Worm (Caenorhabditis elegans) whole organism, L4 larva: ENCODE results near the gene F59A1.15.

Experiments
- F26F4.8 ChIP-seq: fragments of 200-800 bp; sonication (Bioruptor generic); conservative IDR thresholded peaks from 2 replicates; pipeline ENCODE4 v1.3.6; 2022; ENCODE audit warnings: missing genetic modification characterization, missing compliant biosample characterization
- F37D6.2 ChIP-seq: sonication (generic microtip); optimal IDR thresholded peaks from 2 replicates; lab custom pipeline; 2016; ENCODE audit warnings: mild to moderate bottlenecking, missing genetic modification characterization, missing compliant biosample characterization
- F44E2.7 ChIP-seq: fragments of 200-800 bp; sonication (Bioruptor generic); IDR thresholded peaks from 2 replicates; pipeline ENCODE4 v2.1.2; 2022; ENCODE audit warnings: missing genetic modification characterization, missing compliant biosample characterization
- F49E8.2 ChIP-seq: sonication (generic microtip); optimal IDR thresholded peaks from 2 replicates; lab custom pipeline; 2016; ENCODE audit warnings: missing compliant biosample characterization, mild to moderate bottlenecking, missing genetic modification characterization, borderline replicate concordance
- Y105C5A.15 ChIP-seq: fragments of 200-800 bp; sonication (Bioruptor generic); IDR thresholded peaks from 2 replicates; pipeline ENCODE4 v1.3.6; 2022; ENCODE audit warnings: missing genetic modification characterization, missing compliant biosample characterization
- Y48G9A.11 ChIP-seq: fragments of 200-800 bp; sonication (Bioruptor generic); IDR thresholded peaks from 2 replicates; pipeline ENCODE4 v1.3.6; 2022; ENCODE audit warnings: missing genetic modification reagents, missing genetic modification characterization, missing compliant biosample characterization
- Y75B8A.6 ChIP-seq: fragments of 200-800 bp; sonication (Bioruptor generic); IDR thresholded peaks from 2 replicates; pipeline ENCODE4 v1.3.6; 2022; ENCODE audit warnings: missing genetic modification reagents, missing genetic modification characterization, missing compliant biosample characterization
- ZK337.2 ChIP-seq: fragments of 200-800 bp; sonication (Bioruptor generic); IDR thresholded peaks from 2 replicates; pipeline ENCODE4 v1.3.6; 2022; ENCODE audit warnings: missing genetic modification reagents, missing genetic modification characterization, missing compliant biosample characterization
- ZK546.5 ChIP-seq, 2 experiments: sonication (generic microtip); optimal IDR thresholded peaks; 2 replicates each; lab custom pipeline; 2017; ENCODE audit warnings: missing biosample characterization in 2 of 2, missing genetic modification characterization in 2 of 2
- aha-1 ChIP-seq: fragments of 150-350 bp; peaks from one replicate; lab custom pipeline; 2014; ENCODE audit warnings: missing biosample characterization, missing genetic modification characterization
- aly-2 ChIP-seq: sonication (generic microtip); optimal IDR thresholded peaks from 2 replicates; lab custom pipeline; 2018; ENCODE audit warnings: missing biosample characterization, missing genetic modification characterization
- ama-1 ChIP-seq: fragments of 150-350 bp; optimal IDR thresholded peaks from 2 replicates; lab custom pipeline; 2014; ENCODE audit warnings: inconsistent platforms, mixed read lengths
- arid-1 ChIP-seq: fragments of 200-800 bp; sonication (Bioruptor generic); conservative IDR thresholded peaks from 2 replicates; pipeline ENCODE4 v1.3.6; 2022; ENCODE audit warnings: missing genetic modification reagents, missing genetic modification characterization, missing compliant biosample characterization
- attf-4 ChIP-seq: sonication (generic microtip); optimal IDR thresholded peaks from 3 replicates; lab custom pipeline; 2017; ENCODE audit warnings: missing biosample characterization, missing genetic modification characterization
- ceh-20 ChIP-seq: fragments of 200-800 bp; sonication (Bioruptor generic); IDR thresholded peaks from 2 replicates; pipeline ENCODE4 v1.3.6; 2022; ENCODE audit warnings: missing genetic modification reagents, missing genetic modification characterization, missing compliant biosample characterization
- ceh-32 ChIP-seq: sonication (generic microtip); optimal IDR thresholded peaks from 2 replicates; lab custom pipeline; 2016; ENCODE audit warnings: mild to moderate bottlenecking, missing genetic modification characterization, missing compliant biosample characterization; ENCODE audit not compliant: poor library complexity
- ceh-62 ChIP-seq: sonication (generic microtip); optimal IDR thresholded peaks from 2 replicates; lab custom pipeline; 2017; ENCODE audit warnings: missing biosample characterization, missing genetic modification characterization
- ceh-82 ChIP-seq: sonication (generic microtip); optimal IDR thresholded peaks from 2 replicates; lab custom pipeline; 2017; ENCODE audit warnings: missing biosample characterization, missing genetic modification characterization
- cey-2 ChIP-seq: sonication (generic microtip); optimal IDR thresholded peaks from 3 replicates; lab custom pipeline; 2017; ENCODE audit warnings: missing genetic modification characterization, mild to moderate bottlenecking, missing compliant biosample characterization, antibody characterized with exemption, borderline replicate concordance; ENCODE audit not compliant: insufficient read depth
- daf-12 ChIP-seq: fragments of 150-350 bp; optimal IDR thresholded peaks from 2 replicates; lab custom pipeline; 2014; ENCODE audit warnings: missing biosample characterization, missing genetic modification reagents, missing genetic modification characterization
- daf-16 ChIP-seq, 3 experiments: sonication (generic microtip); optimal IDR thresholded peaks; 2 replicates each; lab custom pipeline; 2016 to 2017; ENCODE audit warnings: missing genetic modification characterization in 3 of 3, missing genetic modification reagents in 3 of 3, mild to moderate bottlenecking in 2 of 3, missing compliant biosample characterization in 2 of 3, missing biosample characterization in 1 of 3, moderate library complexity in 1 of 3
- daf-19 ChIP-seq: fragments of 200-800 bp; sonication (Bioruptor generic); conservative IDR thresholded peaks from 2 replicates; pipeline ENCODE4 v1.3.6; 2022; ENCODE audit warnings: missing genetic modification characterization, missing compliant biosample characterization
- daf-8 ChIP-seq: fragments of 200-800 bp; sonication (Bioruptor generic); IDR thresholded peaks from 2 replicates; pipeline ENCODE4 v1.3.6; 2022; ENCODE audit warnings: missing genetic modification characterization, missing compliant biosample characterization
- dmd-6 ChIP-seq: fragments of 200-800 bp; sonication (Bioruptor generic); IDR thresholded peaks from 2 replicates; pipeline ENCODE4 v1.3.6; 2022; ENCODE audit warnings: missing genetic modification reagents, missing genetic modification characterization, missing compliant biosample characterization
- dpl-1 ChIP-seq: fragments of 150-350 bp; optimal IDR thresholded peaks from 2 replicates; lab custom pipeline; 2014; ENCODE audit warnings: missing biosample characterization, missing genetic modification reagents, missing genetic modification characterization
- dve-1 ChIP-seq: sonication (generic microtip); optimal IDR thresholded peaks from 2 replicates; lab custom pipeline; 2017; ENCODE audit warnings: antibody characterized with exemption, mild to moderate bottlenecking, missing genetic modification characterization, missing compliant biosample characterization; ENCODE audit not compliant: insufficient read depth
- egl-27 ChIP-seq: sonication (generic microtip); optimal IDR thresholded peaks from 3 replicates; lab custom pipeline; 2017; ENCODE audit warnings: missing biosample characterization, missing genetic modification reagents, missing genetic modification characterization
- egl-43 ChIP-seq: fragments of 200-800 bp; sonication (Bioruptor generic); IDR thresholded peaks from 2 replicates; pipeline ENCODE4 v1.3.6; 2022; ENCODE audit warnings: missing genetic modification reagents, missing genetic modification characterization, missing compliant biosample characterization
- fkh-10 ChIP-seq: fragments of 150-350 bp; optimal IDR thresholded peaks from 2 replicates; lab custom pipeline; 2014; ENCODE audit warnings: missing biosample characterization, missing genetic modification reagents, missing genetic modification characterization
- hif-1 ChIP-seq, 2 experiments: sonication (generic microtip); optimal IDR thresholded peaks; 2 replicates each; lab custom pipeline; 2016 to 2017; ENCODE audit warnings: missing compliant biosample characterization in 2 of 2, missing genetic modification characterization in 2 of 2, missing genetic modification reagents in 2 of 2, missing genotype in 2 of 2, mild to moderate bottlenecking in 1 of 2
- hlh-30 ChIP-seq: sonication (generic microtip); optimal IDR thresholded peaks from 2 replicates; lab custom pipeline; 2017; ENCODE audit warnings: antibody characterized with exemption, mild to moderate bottlenecking, missing genetic modification characterization, missing compliant biosample characterization; ENCODE audit not compliant: insufficient read depth
- jun-1 ChIP-seq: fragments of 150-350 bp; optimal IDR thresholded peaks from 2 replicates; lab custom pipeline; 2014; ENCODE audit warnings: missing biosample characterization, missing genetic modification reagents, missing genetic modification characterization
- lin-38 ChIP-seq: fragments of 200-800 bp; sonication (Bioruptor generic); IDR thresholded peaks from 2 replicates; pipeline ENCODE4 v1.3.6; 2022; ENCODE audit warnings: missing genetic modification reagents, missing genetic modification characterization, missing compliant biosample characterization
- lir-3 ChIP-seq: sonication (generic microtip); optimal IDR thresholded peaks from 2 replicates; lab custom pipeline; 2016; ENCODE audit warnings: mild to moderate bottlenecking, missing genetic modification characterization, missing compliant biosample characterization
- lsy-2 ChIP-seq, 2 experiments: fragments of 150-350 bp in 1 of 2; sonication (generic microtip) in 1 of 2; optimal IDR thresholded peaks; 2 replicates each; lab custom pipeline; 2014 to 2017; ENCODE audit warnings: missing biosample characterization in 2 of 2, missing genetic modification characterization in 2 of 2
- madf-9 ChIP-seq: fragments of 200-800 bp; sonication (Bioruptor generic); conservative IDR thresholded peaks from 2 replicates; pipeline ENCODE4 v1.3.6; 2022; ENCODE audit warnings: missing genetic modification reagents, missing genetic modification characterization, missing compliant biosample characterization
- mxl-3 ChIP-seq: fragments of 200-800 bp; sonication (Bioruptor generic); optimal IDR thresholded peaks from 2 replicates; lab custom pipeline; 2018; ENCODE audit warnings: mild to moderate bottlenecking, missing genetic modification characterization, missing compliant biosample characterization
- nhr-11 ChIP-seq: fragments of 150-350 bp; optimal IDR thresholded peaks from 2 replicates; lab custom pipeline; 2014; ENCODE audit warnings: missing biosample characterization, missing genetic modification characterization
- nhr-25 ChIP-seq: sonication (generic microtip); optimal IDR thresholded peaks from 2 replicates; lab custom pipeline; 2017; ENCODE audit warnings: missing genetic modification characterization, mild to moderate bottlenecking, missing compliant biosample characterization, antibody characterized with exemption, moderate library complexity, borderline replicate concordance; ENCODE audit not compliant: insufficient read depth
- nhr-42 ChIP-seq: fragments of 200-800 bp; sonication (Bioruptor generic); IDR thresholded peaks from 2 replicates; pipeline ENCODE4 v1.3.6; 2022; ENCODE audit warnings: missing genetic modification characterization, missing compliant biosample characterization
- nhr-48 ChIP-seq: sonication (generic microtip); optimal IDR thresholded peaks from 2 replicates; lab custom pipeline; 2016; ENCODE audit warnings: mild to moderate bottlenecking, missing genetic modification characterization, missing compliant biosample characterization
- nhr-77 ChIP-seq: fragments of 150-350 bp; optimal IDR thresholded peaks from 2 replicates; lab custom pipeline; 2014; ENCODE audit warnings: missing biosample characterization, missing genetic modification characterization
- pha-4 ChIP-seq, 2 experiments: fragments of 150-350 bp in 1 of 2; fragments of 200-800 bp in 1 of 2; sonication (Bioruptor generic) in 1 of 2; IDR thresholded peaks in 1 of 2; optimal IDR thresholded peaks in 1 of 2; 2 replicates each; pipeline versions ENCODE4 v1.3.6 to Lab custom; 2014 to 2022; ENCODE audit warnings: missing genetic modification characterization in 2 of 2, missing genetic modification reagents in 2 of 2, missing biosample characterization in 1 of 2, missing compliant biosample characterization in 1 of 2
- saeg-2 ChIP-seq: fragments of 200-800 bp; sonication (Bioruptor generic); IDR thresholded peaks from 2 replicates; pipeline ENCODE4 v1.3.6; 2022; ENCODE audit warnings: missing genetic modification reagents, missing genetic modification characterization, missing compliant biosample characterization
- spr-1 ChIP-seq: sonication (generic microtip); optimal IDR thresholded peaks from 2 replicates; lab custom pipeline; 2016; ENCODE audit warnings: mild to moderate bottlenecking, missing genetic modification characterization, missing compliant biosample characterization
- tag-97 ChIP-seq: fragments of 200-800 bp; sonication (Bioruptor generic); IDR thresholded peaks from 2 replicates; pipeline ENCODE4 v1.3.6; 2022; ENCODE audit warnings: missing genetic modification characterization, missing compliant biosample characterization
- unc-130 ChIP-seq: sonication (generic microtip); optimal IDR thresholded peaks from 2 replicates; lab custom pipeline; 2016; ENCODE audit warnings: missing genetic modification reagents, missing genetic modification characterization, missing compliant biosample characterization
- unc-39 ChIP-seq: sonication (generic microtip); optimal IDR thresholded peaks from 2 replicates; lab custom pipeline; 2017; ENCODE audit warnings: missing biosample characterization, missing genetic modification characterization
- zfp-2 ChIP-seq: sonication (generic microtip); optimal IDR thresholded peaks from 2 replicates; lab custom pipeline; 2016; ENCODE audit warnings: mild to moderate bottlenecking, missing genetic modification characterization, missing compliant biosample characterization
- ztf-7 ChIP-seq: fragments of 150-350 bp; optimal IDR thresholded peaks from 2 replicates; lab custom pipeline; 2014; ENCODE audit warnings: missing biosample characterization, missing genetic modification characterization

The F59A1.15 gene

ce11 chrV:17659228-17659627, 24.4 kb downstream of the F59A1.15 start, which contains the start of gene fbxa-108 (continued):
- TF ChIP-seq unc-130 (GFP tag; lab: Kevin White, UChicago) (no peak), hlh-30 (tag; lab: Kevin White, UChicago) (peak; percentile 46), F49E8.2 (tag; lab: Kevin White, UChicago) (no peak), madf-9 (GFP tag; lab: Robert Waterston, UW) (no peak), Y48G9A.11 (GFP tag; lab: Robert Waterston, UW) (no peak), daf-19 (GFP tag; lab: Robert Waterston, UW) (no peak), nhr-77 (peak; percentile 90), tag-97 (GFP tag; lab: Robert Waterston, UW) (no peak), Y105C5A.15 (GFP tag; lab: Robert Waterston, UW) (no peak), mxl-3 (peak; percentile 21), Y75B8A.6 (GFP tag; lab: Robert Waterston, UW) (no peak), dmd-6 (GFP tag; lab: Robert Waterston, UW) (peak; percentile 97), nhr-48 (peak; percentile 91), spr-1 (tag; lab: Kevin White, UChicago) (no peak), ceh-62 (tag; lab: Kevin White, UChicago) (no peak), egl-27 (tag; lab: Kevin White, UChicago) (no peak), ztf-7 (no peak), F37D6.2 (tag; lab: Kevin White, UChicago) (no peak), ama-1 (lab: Kevin White, UChicago) (no peak), nhr-42 (GFP tag; lab: Robert Waterston, UW) (no peak), hif-1 (tag; optimal IDR thresholded peaks at IDR 0.05; lab: Kevin White, UChicago) (peak; percentile 7 to 45), jun-1 (tag; lab: Kevin White, UChicago) (peak; percentile 47), daf-16 (GFP tag; optimal IDR thresholded peaks at IDR 0.05; lab: Kevin White, UChicago) (peak in 1 of 2 experiments; percentile 64), daf-16 (tag; optimal IDR thresholded peaks at IDR 0.05; lab: Kevin White, UChicago) (peak; percentile 96), lin-38 (GFP tag; lab: Robert Waterston, UW) (no peak), dve-1 (peak; percentile 93), egl-43 (GFP tag; lab: Robert Waterston, UW) (no peak), lir-3 (tag; lab: Kevin White, UChicago) (no peak), daf-12 (tag; lab: Kevin White, UChicago) (no peak), ceh-20 (GFP tag; lab: Robert Waterston, UW) (no peak), zfp-2 (tag; lab: Kevin White, UChicago) (no peak), ZK337.2 (GFP tag; lab: Robert Waterston, UW) (no peak), attf-4 (tag; lab: Kevin White, UChicago) (no peak), fkh-10 (GFP tag; lab: Kevin White, UChicago) (no peak), ceh-82 (tag; lab: Kevin White, UChicago) (no peak), pha-4 (GFP tag; IDR thresholded peaks at IDR 0.05; lab: Robert Waterston, UW) (no peak; the same call in 1 of the 2 replicates), pha-4 (tag; optimal IDR thresholded peaks at IDR 0.05; lab: Kevin White, UChicago) (no peak), saeg-2 (GFP tag; lab: Robert Waterston, UW) (no peak), F44E2.7 (GFP tag; lab: Robert Waterston, UW) (no peak), lsy-2 (tag; optimal IDR thresholded peaks at IDR 0.05; lab: Kevin White, UChicago) (peak in 1 of 2 experiments; percentile 44), daf-8 (GFP tag; lab: Robert Waterston, UW) (no peak), dpl-1 (GFP tag; lab: Kevin White, UChicago) (no peak), ceh-32 (no peak), nhr-11 (no peak), aly-2 (tag; lab: Kevin White, UChicago) (no peak), ZK546.5 (tag; optimal IDR thresholded peaks at IDR 0.05; lab: Kevin White, UChicago) (no peak), aha-1 (tag; lab: Kevin White, UChicago) (peak; percentile 94), F26F4.8 (GFP tag; lab: Robert Waterston, UW) (no peak), unc-39 (tag; lab: Kevin White, UChicago) (no peak), cey-2 (peak; percentile 40), nhr-25 (tag; lab: Kevin White, UChicago) (no peak), arid-1 (GFP tag; lab: Robert Waterston, UW) (no peak)
